Fruit fly (Drosophila melanogaster) whole organism, embryonic: ENCODE data around the gene CG31798.
A peak's percentile ranks its signal among the peaks of the same experiment; 100 is the strongest.

ENCODE experiments used
- Antp ChIP-seq: fragments of 200-800 bp; sonication (Bioruptor generic); optimal IDR thresholded peaks from 3 replicates; lab custom pipeline; 2016; ENCODE audit warnings: missing biosample characterization, missing genetic modification characterization
- Blimp-1 ChIP-seq: fragments of 200-800 bp; sonication (Bioruptor generic); optimal IDR thresholded peaks from 3 replicates; lab custom pipeline; 2018; ENCODE audit warnings: missing biosample characterization, missing genetic modification characterization, mild to moderate bottlenecking, moderate library complexity, missing genetic modification reagents
- C15 ChIP-seq: fragments of 200-800 bp; sonication (Bioruptor generic); IDR thresholded peaks from 3 replicates; pipeline ENCODE4 v1.3.6; 2022; ENCODE audit warnings: missing biosample characterization, missing genetic modification characterization
- CG10147 ChIP-seq: fragments of 200-800 bp; sonication (Bioruptor generic); optimal IDR thresholded peaks from 2 replicates; lab custom pipeline; 2019; ENCODE audit warnings: missing biosample characterization, mild to moderate bottlenecking, missing genetic modification characterization, moderate library complexity
- CG11504 ChIP-seq: fragments of 200-800 bp; sonication (Bioruptor generic); optimal IDR thresholded peaks from 3 replicates; lab custom pipeline; 2019; ENCODE audit warnings: missing biosample characterization, mild to moderate bottlenecking, missing genetic modification characterization, moderate library complexity
- CG14965 ChIP-seq: fragments of 200-800 bp; sonication (Bioruptor generic); optimal IDR thresholded peaks from 2 replicates; lab custom pipeline; 2016; ENCODE audit warnings: missing biosample characterization, missing genetic modification characterization, borderline replicate concordance
- CG15479 ChIP-seq: fragments of 200-800 bp; sonication (Bioruptor generic); optimal IDR thresholded peaks from 3 replicates; lab custom pipeline; 2019; ENCODE audit warnings: missing biosample characterization, mild to moderate bottlenecking, missing genetic modification characterization, moderate library complexity
- CG15601 ChIP-seq: fragments of 200-800 bp; sonication (Bioruptor generic); optimal IDR thresholded peaks from 3 replicates; lab custom pipeline; 2019; ENCODE audit warnings: missing biosample characterization, mild to moderate bottlenecking, missing genetic modification characterization, moderate library complexity
- CG1602 ChIP-seq: fragments of 200-800 bp; sonication (Bioruptor generic); optimal IDR thresholded peaks from 3 replicates; lab custom pipeline; 2016; ENCODE audit warnings: missing biosample characterization, missing genetic modification characterization
- CG17359 ChIP-seq: fragments of 200-800 bp; sonication (Bioruptor generic); optimal IDR thresholded peaks from 3 replicates; lab custom pipeline; 2018; ENCODE audit warnings: missing biosample characterization, mild to moderate bottlenecking, missing genetic modification characterization, moderate library complexity
- CG2120 ChIP-seq: fragments of 200-800 bp; sonication (Bioruptor generic); optimal IDR thresholded peaks from 3 replicates; lab custom pipeline; 2016; ENCODE audit warnings: missing biosample characterization, missing genetic modification characterization
- CG2678 ChIP-seq: fragments of 200-800 bp; sonication (Bioruptor generic); optimal IDR thresholded peaks from 3 replicates; lab custom pipeline; 2019; ENCODE audit warnings: missing biosample characterization, mild to moderate bottlenecking, missing genetic modification characterization, moderate library complexity
- CG30431 ChIP-seq: fragments of 200-800 bp; sonication (Bioruptor generic); optimal IDR thresholded peaks from 2 replicates; lab custom pipeline; 2017; ENCODE audit warnings: missing biosample characterization, missing genetic modification characterization
- CG31224 ChIP-seq: fragments of 200-800 bp; sonication (Bioruptor generic); IDR thresholded peaks from 2 replicates; pipeline ENCODE4 v1.3.6; 2022; ENCODE audit warnings: missing biosample characterization, missing genetic modification characterization
- CG32772 ChIP-seq: fragments of 200-800 bp; sonication (Bioruptor generic); IDR thresholded peaks from 2 replicates; pipeline ENCODE4 v1.3.6; 2022; ENCODE audit warnings: missing biosample characterization, missing genetic modification characterization
- CG33557 ChIP-seq: fragments of 200-800 bp; sonication (Bioruptor generic); optimal IDR thresholded peaks from 2 replicates; lab custom pipeline; 2019; ENCODE audit warnings: missing biosample characterization, mild to moderate bottlenecking, missing genetic modification characterization, moderate library complexity
- CG4360 ChIP-seq: fragments of 200-800 bp; sonication (Bioruptor generic); IDR thresholded peaks from 2 replicates; pipeline ENCODE4 v1.3.6; 2022; ENCODE audit warnings: missing biosample characterization, missing genetic modification characterization
- CG5953 ChIP-seq: fragments of 200-800 bp; sonication (Bioruptor generic); IDR thresholded peaks from 2 replicates; pipeline ENCODE4 v1.3.6; 2022; ENCODE audit warnings: missing biosample characterization, missing genetic modification characterization
- CG6765 ChIP-seq: fragments of 200-800 bp; sonication (Bioruptor generic); optimal IDR thresholded peaks from 3 replicates; lab custom pipeline; 2017; ENCODE audit warnings: missing biosample characterization, mild to moderate bottlenecking, missing genetic modification characterization
- CG7987 ChIP-seq: fragments of 200-800 bp; sonication (Bioruptor generic); optimal IDR thresholded peaks from 2 replicates; lab custom pipeline; 2018; ENCODE audit warnings: missing biosample characterization, mild to moderate bottlenecking, missing genetic modification characterization, moderate library complexity
- CG8478 ChIP-seq: fragments of >200 bp; optimal IDR thresholded peaks from 2 replicates; lab custom pipeline; 2018
- CG9437 ChIP-seq: fragments of 200-800 bp; sonication (Bioruptor generic); optimal IDR thresholded peaks from 2 replicates; lab custom pipeline; 2018; ENCODE audit warnings: missing biosample characterization, mild to moderate bottlenecking, missing genetic modification characterization
- CoRest ChIP-seq: fragments of 200-800 bp; sonication (Bioruptor generic); optimal IDR thresholded peaks from 3 replicates; lab custom pipeline; 2018; ENCODE audit warnings: missing biosample characterization, mild to moderate bottlenecking, missing genetic modification characterization, moderate library complexity
- Dll ChIP-seq: fragments of 200-800 bp; sonication (Bioruptor generic); IDR thresholded peaks from 4 replicates; pipeline ENCODE4 v1.3.6; 2022; ENCODE audit warnings: missing biosample characterization, missing genetic modification characterization; ENCODE audit not compliant: partially characterized antibody
- Doc2 ChIP-seq: fragments of 200-800 bp; sonication (Bioruptor generic); IDR thresholded peaks from 2 replicates; pipeline ENCODE4 v1.3.6; 2022; ENCODE audit warnings: missing biosample characterization, missing genetic modification characterization
- Elba2 ChIP-seq: fragments of 200-800 bp; sonication (Bioruptor generic); optimal IDR thresholded peaks from 3 replicates; lab custom pipeline; 2016; ENCODE audit warnings: missing biosample characterization, missing genetic modification characterization
- Ets65A ChIP-seq: fragments of 200-800 bp; sonication (Bioruptor generic); peaks from one replicate; lab custom pipeline; 2016; ENCODE audit warnings: missing biosample characterization, missing genetic modification characterization
- HLH4C ChIP-seq: fragments of 200-800 bp; sonication (Bioruptor generic); IDR thresholded peaks from 3 replicates; pipeline ENCODE4 v1.3.6; 2022; ENCODE audit warnings: missing biosample characterization, missing genetic modification characterization; ENCODE audit not compliant: partially characterized antibody
- HLH54F ChIP-seq: fragments of 200-800 bp; sonication (Bioruptor generic); optimal IDR thresholded peaks from 3 replicates; lab custom pipeline; 2016; ENCODE audit warnings: missing biosample characterization, missing genetic modification characterization
- NK7.1 ChIP-seq: fragments of 200-800 bp; sonication (Bioruptor generic); optimal IDR thresholded peaks from 3 replicates; lab custom pipeline; 2016; ENCODE audit warnings: missing biosample characterization, missing genetic modification characterization
- aop ChIP-seq: fragments of 200-800 bp; sonication (Bioruptor generic); IDR thresholded peaks from 2 replicates; pipeline ENCODE4 v1.3.6; 2022; ENCODE audit warnings: missing biosample characterization, missing genetic modification characterization
- bab2 ChIP-seq: fragments of 200-800 bp; sonication (Bioruptor generic); optimal IDR thresholded peaks from 2 replicates; lab custom pipeline; 2016; ENCODE audit warnings: missing biosample characterization, missing genetic modification characterization
- bcd ChIP-seq: fragments of 200-800 bp; sonication (Bioruptor generic); optimal IDR thresholded peaks from 2 replicates; lab custom pipeline; 2017; ENCODE audit warnings: missing biosample characterization, mild to moderate bottlenecking, missing genetic modification characterization
- chn ChIP-seq: fragments of 200-800 bp; sonication (Bioruptor generic); optimal IDR thresholded peaks from 2 replicates; lab custom pipeline; 2016; ENCODE audit warnings: missing biosample characterization, missing genetic modification characterization
- croc ChIP-seq: fragments of 200-800 bp; sonication (Bioruptor generic); conservative IDR thresholded peaks from 3 replicates; pipeline ENCODE4 v1.3.6; 2022; ENCODE audit warnings: missing biosample characterization, missing genetic modification characterization
- dmrt11E ChIP-seq: fragments of 200-800 bp; sonication (Bioruptor generic); optimal IDR thresholded peaks from 3 replicates; lab custom pipeline; 2018; ENCODE audit warnings: missing biosample characterization, mild to moderate bottlenecking, missing genetic modification characterization, moderate library complexity
- exex ChIP-seq: fragments of 200-800 bp; sonication (Bioruptor generic); optimal IDR thresholded peaks from 4 replicates; lab custom pipeline; 2018; ENCODE audit warnings: missing biosample characterization, mild to moderate bottlenecking, missing genetic modification characterization, moderate library complexity
- gcm2 ChIP-seq: fragments of 200-800 bp; sonication (Bioruptor generic); optimal IDR thresholded peaks from 2 replicates; lab custom pipeline; 2016; ENCODE audit warnings: missing biosample characterization, missing genetic modification characterization
- gro ChIP-seq: fragments of 200-800 bp; sonication (Bioruptor generic); optimal IDR thresholded peaks from 2 replicates; lab custom pipeline; 2016; ENCODE audit warnings: missing biosample characterization, missing genetic modification characterization
- jigr1 ChIP-seq: fragments of 200-800 bp; sonication (Bioruptor generic); IDR thresholded peaks from 3 replicates; pipeline ENCODE4 v1.3.6; 2022; ENCODE audit warnings: missing biosample characterization, missing genetic modification characterization
- lab ChIP-seq: fragments of 200-800 bp; sonication (Bioruptor generic); optimal IDR thresholded peaks from 3 replicates; lab custom pipeline; 2017; ENCODE audit warnings: missing biosample characterization, missing genetic modification characterization, mild to moderate bottlenecking, moderate library complexity, missing genetic modification reagents
- luna ChIP-seq: fragments of 200-800 bp; sonication (Bioruptor generic); optimal IDR thresholded peaks from 2 replicates; lab custom pipeline; 2016; ENCODE audit warnings: missing biosample characterization, missing genetic modification characterization
- maf-S ChIP-seq: fragments of 200-800 bp; sonication (Bioruptor generic); optimal IDR thresholded peaks from 2 replicates; lab custom pipeline; 2016; ENCODE audit warnings: missing biosample characterization, missing genetic modification characterization
- pho ChIP-seq: fragments of 200-800 bp; sonication (Bioruptor generic); optimal IDR thresholded peaks from 2 replicates; lab custom pipeline; 2016; ENCODE audit warnings: missing biosample characterization, missing genetic modification characterization
- pnt ChIP-seq: fragments of 200-800 bp; sonication (Bioruptor generic); optimal IDR thresholded peaks from 3 replicates; lab custom pipeline; 2016; ENCODE audit warnings: missing biosample characterization, missing genetic modification characterization
- sd ChIP-seq: fragments of 200-800 bp; sonication (Bioruptor generic); optimal IDR thresholded peaks from 3 replicates; lab custom pipeline; 2018; ENCODE audit warnings: missing biosample characterization, mild to moderate bottlenecking, missing genetic modification characterization, moderate library complexity
- sisA ChIP-seq: fragments of 200-800 bp; sonication (Bioruptor generic); IDR thresholded peaks from 2 replicates; pipeline ENCODE4 v1.3.6; 2022; ENCODE audit warnings: missing biosample characterization, missing genetic modification characterization
- sr ChIP-seq: fragments of 200-800 bp; sonication (Bioruptor generic); IDR thresholded peaks from 3 replicates; pipeline ENCODE4 v1.3.6; 2022; ENCODE audit warnings: missing biosample characterization, missing genetic modification characterization
- ttk ChIP-seq: fragments of 200-800 bp; sonication (Bioruptor generic); IDR thresholded peaks from 2 replicates; pipeline ENCODE4 v2.1.2; 2022; ENCODE audit warnings: missing biosample characterization, missing genetic modification characterization
- wek ChIP-seq: fragments of 200-800 bp; sonication (Bioruptor generic); optimal IDR thresholded peaks from 3 replicates; lab custom pipeline; 2018; ENCODE audit warnings: missing biosample characterization, mild to moderate bottlenecking, missing genetic modification characterization, moderate library complexity

CG31798 gene

DNA sequence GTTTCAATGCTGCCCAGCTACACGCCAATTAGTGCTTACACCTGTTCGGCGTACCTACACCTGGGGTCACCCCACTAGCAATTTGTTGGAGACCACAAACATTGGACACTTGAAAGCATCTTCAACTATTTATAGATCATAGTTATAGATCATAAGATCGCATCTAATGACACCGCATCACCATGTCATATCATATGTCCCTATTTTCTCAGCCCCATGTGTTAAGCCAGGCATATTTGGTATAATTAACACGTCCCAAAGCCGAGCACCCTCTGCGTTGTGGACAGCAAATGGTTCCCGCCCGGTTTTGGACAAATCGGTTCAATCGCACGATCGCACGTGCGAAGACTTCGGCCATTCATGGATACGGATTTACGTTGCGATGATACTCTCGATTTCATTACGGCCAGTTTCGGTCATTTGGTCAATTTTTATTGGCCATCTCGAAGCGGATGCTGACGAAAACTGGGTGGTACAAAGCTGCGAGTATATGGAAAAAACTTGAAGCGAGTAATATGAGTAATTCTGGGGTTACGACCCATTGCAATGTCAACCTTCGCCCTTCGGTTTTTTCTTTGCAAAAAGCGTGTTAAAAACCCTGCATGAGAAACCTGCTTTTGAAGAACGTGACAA is 45.8 kb downstream of the CG31798 start (continued):
- TF ChIP-seq bab2, result peak; percentile 79
- peak; percentile 73 for TF ChIP-seq sisA (GFP tag; lab: Robert Waterston, UW)
- peak; percentile 23 for TF ChIP-seq gro (GFP tag; lab: Kevin White, UChicago)
- TF ChIP-seq CG4360 (GFP tag; lab: Robert Waterston, UW), result no peak
- TF ChIP-seq C15 (GFP tag; lab: Robert Waterston, UW), result no peak
- TF ChIP-seq CG2120 (GFP tag; lab: Kevin White, UChicago), result peak; percentile 75
- peak; percentile 97 for TF ChIP-seq Ets65A (GFP tag; lab: Kevin White, UChicago)
- peak; percentile 22; the same call in 1 of the 2 replicates for TF ChIP-seq CG31224
- TF ChIP-seq CG5953 (GFP tag; lab: Robert Waterston, UW), result 0 out of 2 replicates have a peak, but pooled peaks have one; percentile 45
- TF ChIP-seq maf-S (GFP tag; lab: Kevin White, UChicago), result peak; percentile 89
- TF ChIP-seq NK7.1, result peak; percentile 66
- TF ChIP-seq CG33557 (GFP tag; lab: Kevin White, UChicago), result peak; percentile 45
- peak; percentile 86 for TF ChIP-seq pnt (GFP tag; lab: Kevin White, UChicago)
- peak; percentile 77 for TF ChIP-seq ttk (GFP tag; lab: Robert Waterston, UW)
- peak; percentile 62 for TF ChIP-seq CG32772 (GFP tag; lab: Robert Waterston, UW)
- peak; percentile 25 for TF ChIP-seq exex (tag; lab: Kevin White, UChicago)
- TF ChIP-seq Blimp-1 (GFP tag; lab: Kevin White, UChicago), result peak; percentile 94
- TF ChIP-seq Elba2, result no peak
- peak; percentile 64 for TF ChIP-seq wek (GFP tag; lab: Kevin White, UChicago)
- no peak for TF ChIP-seq aop (GFP tag; lab: Robert Waterston, UW)
- TF ChIP-seq luna (GFP tag; lab: Kevin White, UChicago), result peak; percentile 58
- TF ChIP-seq HLH54F (GFP tag; lab: Kevin White, UChicago), result peak; percentile 88
- peak; percentile 70 for TF ChIP-seq bcd
- TF ChIP-seq CG6765 (GFP tag; lab: Kevin White, UChicago), result no peak
- peak; percentile 86 for TF ChIP-seq pho
- peak; percentile 51 for TF ChIP-seq CG9437 (GFP tag; lab: Kevin White, UChicago)
- peak; percentile 56 for TF ChIP-seq CG10147 (GFP tag; lab: Kevin White, UChicago)
- TF ChIP-seq CG2678 (tag; lab: Kevin White, UChicago), result peak; percentile 85
- TF ChIP-seq CG7987 (GFP tag; lab: Kevin White, UChicago), result peak; percentile 59
- TF ChIP-seq CG15601 (tag; lab: Kevin White, UChicago), result peak; percentile 93
- TF ChIP-seq dmrt11E (tag; lab: Kevin White, UChicago), result peak; percentile 67
- TF ChIP-seq gcm2 (GFP tag; lab: Kevin White, UChicago), result peak; percentile 57
- TF ChIP-seq Doc2 (GFP tag; lab: Robert Waterston, UW), result no peak
- TF ChIP-seq chn (GFP tag; lab: Kevin White, UChicago), result peak; percentile 83
- TF ChIP-seq Dll (GFP tag; lab: Robert Waterston, UW), result 0 out of 4 replicates have a peak, but pooled peaks have one; percentile 12
- peak; percentile 45; the same call in 2 of the 3 replicates for TF ChIP-seq croc (GFP tag; lab: Robert Waterston, UW)
- peak; percentile 93 for TF ChIP-seq CoRest (tag; lab: Kevin White, UChicago)
- no peak for TF ChIP-seq HLH4C (GFP tag; lab: Robert Waterston, UW)
- TF ChIP-seq Antp, result peak; percentile 77
- peak; percentile 48 for TF ChIP-seq CG30431
- peak; percentile 94 for TF ChIP-seq CG11504 (tag; lab: Kevin White, UChicago)
- 0 out of 3 replicates have a peak, but pooled peaks have one; percentile 52 for TF ChIP-seq jigr1
- TF ChIP-seq CG14965 (GFP tag; lab: Kevin White, UChicago), result no peak
- peak; percentile 89 for TF ChIP-seq sd
- TF ChIP-seq lab (GFP tag; lab: Kevin White, UChicago), result peak; percentile 87
- peak; percentile 83 for TF ChIP-seq CG1602 (GFP tag; lab: Kevin White, UChicago)
- TF ChIP-seq CG8478 (lab: Kevin White, UChicago), result no peak
- no peak for TF ChIP-seq CG15479 (GFP tag; lab: Kevin White, UChicago)
- TF ChIP-seq CG17359 (tag; lab: Kevin White, UChicago), result peak; percentile 82
- TF ChIP-seq sr, result no peak
